Fruit fly (Drosophila melanogaster): ENCODE measurements around the gene ppk27.

- no peak for TF ChIP-seq CTCF (optimal IDR thresholded peaks at IDR 0.05)
- no peak for TF ChIP-seq CG8478 (optimal IDR thresholded peaks at IDR 0.05)
These were observed 48.2 kb downstream of the ppk27 start for dm6 chr3L:3706782-3707181.

All from S2 (cell line).